Worm (Caenorhabditis elegans) whole organism, L3 larva: ENCODE results near the gene plc-3.

Source experiments
- R02D3.7 ChIP-seq: fragments of 150-350 bp; optimal IDR thresholded peaks from 2 replicates; lab custom pipeline; 2014; ENCODE audit warnings: missing biosample characterization, missing genetic modification characterization
- ama-1 ChIP-seq: fragments of 150-350 bp; optimal IDR thresholded peaks from 2 replicates; lab custom pipeline; 2018
- ceh-16 ChIP-seq: sonication (generic microtip); optimal IDR thresholded peaks from 2 replicates; lab custom pipeline; 2017; ENCODE audit warnings: missing biosample characterization, missing genetic modification characterization
- ceh-28 ChIP-seq: fragments of 150-350 bp; optimal IDR thresholded peaks from 2 replicates; lab custom pipeline; 2014; ENCODE audit warnings: missing biosample characterization, missing genetic modification reagents, missing genetic modification characterization
- ceh-82 ChIP-seq: fragments of 150-350 bp; optimal IDR thresholded peaks from 2 replicates; lab custom pipeline; 2014; ENCODE audit warnings: missing biosample characterization, missing genetic modification characterization
- ceh-9 ChIP-seq: sonication (generic microtip); optimal IDR thresholded peaks from 2 replicates; lab custom pipeline; 2018; ENCODE audit warnings: missing biosample characterization, missing genetic modification characterization
- daf-12 ChIP-seq: fragments of 150-350 bp; optimal IDR thresholded peaks from 2 replicates; lab custom pipeline; 2014; ENCODE audit warnings: missing biosample characterization, missing genetic modification reagents, missing genetic modification characterization
- egl-5 ChIP-seq: fragments of 150-350 bp; optimal IDR thresholded peaks from 2 replicates; lab custom pipeline; 2017; ENCODE audit warnings: missing biosample characterization, missing genetic modification reagents, missing genetic modification characterization, inconsistent platforms
- elt-1 ChIP-seq: fragments of 150-350 bp; optimal IDR thresholded peaks from 2 replicates; lab custom pipeline; 2014; ENCODE audit warnings: missing biosample characterization, missing genetic modification characterization
- elt-2 ChIP-seq: sonication (generic microtip); optimal IDR thresholded peaks from 2 replicates; lab custom pipeline; 2016; ENCODE audit warnings: missing genetic modification reagents, mild to moderate bottlenecking, missing genetic modification characterization, missing compliant biosample characterization
- elt-3 ChIP-seq, 3 experiments: fragments of 150-350 bp in 1 of 3; sonication (generic microtip) in 2 of 3; optimal IDR thresholded peaks; 2 replicates in 2 of 3; 4 replicates in 1 of 3; lab custom pipeline; 2014 to 2017; ENCODE audit warnings: missing biosample characterization in 3 of 3, missing genetic modification characterization in 3 of 3
- fkh-10 ChIP-seq: sonication (generic microtip); optimal IDR thresholded peaks from 2 replicates; lab custom pipeline; 2017; ENCODE audit warnings: missing biosample characterization, missing genetic modification reagents, missing genetic modification characterization
- fkh-2 ChIP-seq: fragments of 150-350 bp; optimal IDR thresholded peaks from 2 replicates; lab custom pipeline; 2014; ENCODE audit warnings: missing biosample characterization, missing genetic modification reagents, missing genetic modification characterization
- fos-1 ChIP-seq: fragments of 150-350 bp; optimal IDR thresholded peaks from 2 replicates; lab custom pipeline; 2014; ENCODE audit warnings: missing biosample characterization, missing genetic modification characterization
- hmg-11 ChIP-seq: sonication (generic microtip); optimal IDR thresholded peaks from 2 replicates; lab custom pipeline; 2016; ENCODE audit warnings: missing genetic modification characterization, missing compliant biosample characterization
- lin-15B ChIP-seq: fragments of 150-350 bp; optimal IDR thresholded peaks from 2 replicates; lab custom pipeline; 2014; ENCODE audit warnings: missing biosample characterization, missing genetic modification characterization
- lin-39 ChIP-seq: fragments of 150-350 bp; optimal IDR thresholded peaks from 2 replicates; lab custom pipeline; 2018; ENCODE audit warnings: missing biosample characterization, missing genetic modification reagents, missing genetic modification characterization
- lsy-12 ChIP-seq: sonication (generic microtip); optimal IDR thresholded peaks from 2 replicates; lab custom pipeline; 2016; ENCODE audit warnings: mild to moderate bottlenecking, missing genetic modification characterization, missing compliant biosample characterization
- mdl-1 ChIP-seq: fragments of 150-350 bp; optimal IDR thresholded peaks from 2 replicates; lab custom pipeline; 2014; ENCODE audit warnings: missing biosample characterization, missing genetic modification characterization
- mml-1 ChIP-seq: fragments of 150-350 bp; sonication (generic microtip); optimal IDR thresholded peaks from 3 replicates; lab custom pipeline; 2014; ENCODE audit warnings: missing biosample characterization, missing genetic modification characterization
- nhr-11 ChIP-seq: fragments of 150-350 bp; optimal IDR thresholded peaks from 2 replicates; lab custom pipeline; 2014; ENCODE audit warnings: missing biosample characterization, missing genetic modification characterization
- nhr-12 ChIP-seq: fragments of 150-350 bp; optimal IDR thresholded peaks from 2 replicates; lab custom pipeline; 2014; ENCODE audit warnings: missing biosample characterization, missing genetic modification characterization
- nhr-23 ChIP-seq: fragments of 150-350 bp; optimal IDR thresholded peaks from 2 replicates; lab custom pipeline; 2014; ENCODE audit warnings: missing biosample characterization, missing genetic modification reagents, missing genetic modification characterization
- nhr-237 ChIP-seq: fragments of 150-350 bp; optimal IDR thresholded peaks from 2 replicates; lab custom pipeline; 2014; ENCODE audit warnings: missing biosample characterization, missing genetic modification characterization
- nhr-25 ChIP-seq: sonication (generic microtip); optimal IDR thresholded peaks from 2 replicates; lab custom pipeline; 2017; ENCODE audit warnings: missing biosample characterization, missing genetic modification characterization
- nhr-43 ChIP-seq: sonication (generic microtip); optimal IDR thresholded peaks from 2 replicates; lab custom pipeline; 2016; ENCODE audit warnings: mild to moderate bottlenecking, missing genetic modification characterization, missing compliant biosample characterization; ENCODE audit not compliant: poor library complexity, severe bottlenecking
- nhr-67 ChIP-seq: fragments of 150-350 bp; optimal IDR thresholded peaks from 2 replicates; lab custom pipeline; 2014; ENCODE audit warnings: missing biosample characterization, missing genetic modification characterization
- nhr-77 ChIP-seq: fragments of 150-350 bp; optimal IDR thresholded peaks from 2 replicates; lab custom pipeline; 2014; ENCODE audit warnings: missing biosample characterization, missing genetic modification characterization
- pqm-1 ChIP-seq: fragments of 150-350 bp; optimal IDR thresholded peaks from 2 replicates; lab custom pipeline; 2017; ENCODE audit warnings: missing biosample characterization, missing genetic modification characterization, inconsistent platforms
- sea-2 ChIP-seq: fragments of 150-350 bp; sonication (generic microtip); optimal IDR thresholded peaks from 4 replicates; lab custom pipeline; 2014; ENCODE audit warnings: missing biosample characterization, missing genetic modification reagents, missing genetic modification characterization
- snpc-4 ChIP-seq: fragments of 150-350 bp; optimal IDR thresholded peaks from 2 replicates; lab custom pipeline; 2014; ENCODE audit warnings: missing biosample characterization, missing genetic modification characterization
- unc-62 ChIP-seq: fragments of 150-350 bp; sonication (generic microtip); optimal IDR thresholded peaks from 4 replicates; lab custom pipeline; 2014; ENCODE audit warnings: missing biosample characterization, missing genetic modification reagents, missing genetic modification characterization
- zag-1 ChIP-seq: fragments of 150-350 bp; optimal IDR thresholded peaks from 2 replicates; lab custom pipeline; 2014; ENCODE audit warnings: missing biosample characterization, missing genetic modification characterization
- ztf-11 ChIP-seq: fragments of 150-350 bp; optimal IDR thresholded peaks from 2 replicates; lab custom pipeline; 2014; ENCODE audit warnings: missing biosample characterization, missing genetic modification characterization

plc-3 gene

ce11 chrII:10250966-10251365 is 28.3 kb downstream of the plc-3 start, which contains the start of gene F54B3.1:
F54B3.1 (plus strand) TSS chrII:10251266.
- TF ChIP-seq ama-1 (lab: Kevin White, UChicago) (no peak), pqm-1 (no peak), ztf-11 (tag; lab: Kevin White, UChicago) (no peak), ceh-9 (tag; lab: Kevin White, UChicago) (no peak), zag-1 (no peak), ceh-82 (tag; lab: Kevin White, UChicago) (no peak), nhr-25 (no peak), fkh-10 (GFP tag; lab: Kevin White, UChicago) (no peak), nhr-237 (no peak), fos-1 (tag; lab: Kevin White, UChicago) (no peak), daf-12 (no peak), lsy-12 (tag; lab: Kevin White, UChicago) (no peak), mml-1 (tag; lab: Kevin White, UChicago) (no peak), elt-2 (tag; lab: Kevin White, UChicago) (no peak)

- TF ChIP-seq pqm-1 = no peak
- no peak for TF ChIP-seq ceh-16 (tag; lab: Kevin White, UChicago)
- no peak for TF ChIP-seq ztf-11 (tag; lab: Kevin White, UChicago)
- TF ChIP-seq R02D3.7 (tag; lab: Kevin White, UChicago) = no peak
- no peak for TF ChIP-seq mml-1 (tag; lab: Kevin White, UChicago)
- no peak for TF ChIP-seq elt-1 (tag; lab: Kevin White, UChicago)
- no peak for TF ChIP-seq nhr-11 (tag; lab: Kevin White, UChicago)
- no peak for TF ChIP-seq nhr-237
- no peak for TF ChIP-seq nhr-67
- TF ChIP-seq nhr-12 = no peak
- no peak for TF ChIP-seq elt-3 (tag; optimal IDR thresholded peaks at IDR 0.05; lab: Kevin White, UChicago)
- no peak for TF ChIP-seq lin-39 (tag; lab: Kevin White, UChicago)
Measured at ce11 chrII:10252048-10252447, 29.4 kb downstream of the plc-3 start.

- TF ChIP-seq ceh-28 (tag; lab: Kevin White, UChicago) = no peak
Measured at ce11 chrII:10261261-10261660, 38.6 kb downstream of the plc-3 start.

ce11 chrII:10270052-10270451 is 47.4 kb downstream of the plc-3 start, which contains the start of gene F54B3.2:
F54B3.2 (minus strand) TSS chrII:10270152.
- TF ChIP-seq lin-15B (tag; lab: Kevin White, UChicago) (no peak), egl-5 (no peak), hmg-11 (tag; lab: Kevin White, UChicago) (no peak), nhr-77 (tag; lab: Kevin White, UChicago) (no peak), ceh-82 (tag; lab: Kevin White, UChicago) (no peak), pqm-1 (no peak), sea-2 (GFP tag; lab: Kevin White, UChicago) (no peak), ztf-11 (tag; lab: Kevin White, UChicago) (no peak), ceh-16 (tag; lab: Kevin White, UChicago) (no peak), nhr-23 (tag; lab: Kevin White, UChicago) (no peak), nhr-43 (tag; lab: Kevin White, UChicago) (no peak), ceh-9 (tag; lab: Kevin White, UChicago) (no peak), unc-62 (GFP tag; lab: Kevin White, UChicago) (no peak), fos-1 (tag; lab: Kevin White, UChicago) (no peak)

- TF ChIP-seq lin-39 (tag; lab: Kevin White, UChicago) (no peak), fkh-2 (tag; lab: Kevin White, UChicago) (no peak), ceh-16 (tag; lab: Kevin White, UChicago) (no peak), mdl-1 (tag; lab: Kevin White, UChicago) (no peak), elt-2 (tag; lab: Kevin White, UChicago) (no peak), snpc-4 (tag; lab: Kevin White, UChicago) (no peak), nhr-67 (no peak), sea-2 (GFP tag; lab: Kevin White, UChicago) (no peak), pqm-1 (no peak), lin-15B (tag; lab: Kevin White, UChicago) (no peak), fos-1 (tag; lab: Kevin White, UChicago) (no peak)
Measured at ce11 chrII:10271093-10271492, 48.4 kb downstream of the plc-3 start, which contains the start of gene F54B3.4. F54B3.4 (minus strand) TSS chrII:10271193.
